Fruit fly (Drosophila melanogaster) whole organism, wandering third instar larva: ENCODE measurements around the gene Tengl1.

ENCODE experiments used
- Abd-B ChIP-seq: fragments of >200 bp; optimal IDR thresholded peaks from 2 replicates; lab custom pipeline; 2017; ENCODE audit warnings: missing biosample characterization, missing genetic modification characterization
- CG32264 ChIP-seq: fragments of 200-800 bp; sonication (Bioruptor generic); optimal IDR thresholded peaks from 2 replicates; lab custom pipeline; 2016; ENCODE audit warnings: missing biosample characterization, missing genetic modification characterization
- CG9705 ChIP-seq: fragments of 200-800 bp; sonication (Bioruptor generic); optimal IDR thresholded peaks from 2 replicates; lab custom pipeline; 2018; ENCODE audit warnings: missing biosample characterization, mild to moderate bottlenecking, missing genetic modification characterization
- CrebA ChIP-seq: fragments of 200-800 bp; sonication (Bioruptor generic); optimal IDR thresholded peaks from 2 replicates; lab custom pipeline; 2016; ENCODE audit warnings: missing biosample characterization, mild to moderate bottlenecking, missing genetic modification characterization, borderline replicate concordance
- Dfd ChIP-seq: fragments of >200 bp; optimal IDR thresholded peaks from 2 replicates; lab custom pipeline; 2017; ENCODE audit warnings: missing biosample characterization, missing genetic modification characterization
- Dif ChIP-seq: fragments of 200-275, 200-300 bp; sonication (Bioruptor generic); optimal IDR thresholded peaks from 2 replicates; lab custom pipeline; 2018; ENCODE audit warnings: missing biosample characterization, missing genetic modification characterization; ENCODE audit not compliant: partially characterized antibody
- GATAd ChIP-seq: sonication (Bioruptor generic); optimal IDR thresholded peaks from 2 replicates; lab custom pipeline; 2016; ENCODE audit warnings: missing biosample characterization, missing genetic modification characterization
- HLH106 ChIP-seq: fragments of 200-800 bp; optimal IDR thresholded peaks from 3 replicates; lab custom pipeline; 2019; ENCODE audit warnings: missing biosample characterization, mild to moderate bottlenecking, missing genetic modification characterization, moderate library complexity
- Hnf4 ChIP-seq: fragments of 200-800 bp; sonication (Bioruptor generic); optimal IDR thresholded peaks from 2 replicates; lab custom pipeline; 2016; ENCODE audit warnings: missing biosample characterization, mild to moderate bottlenecking, missing genetic modification characterization
- Hr78 ChIP-seq: fragments of >200 bp; optimal IDR thresholded peaks from 2 replicates; lab custom pipeline; 2017; ENCODE audit warnings: missing biosample characterization, missing genetic modification characterization
- Hr83 ChIP-seq: fragments of 200-300 bp; sonication (Bioruptor generic); optimal IDR thresholded peaks from 2 replicates; lab custom pipeline; 2016; ENCODE audit warnings: missing biosample characterization, mild to moderate bottlenecking, missing genetic modification characterization, moderate library complexity; ENCODE audit not compliant: poor library complexity, severe bottlenecking
- Jra ChIP-seq: sonication (Bioruptor generic); optimal IDR thresholded peaks from 2 replicates; lab custom pipeline; 2016; ENCODE audit warnings: missing biosample characterization, missing genetic modification characterization
- Mio ChIP-seq: sonication (Bioruptor generic); optimal IDR thresholded peaks from 2 replicates; lab custom pipeline; 2016; ENCODE audit warnings: missing biosample characterization, missing genetic modification characterization
- Myc ChIP-seq: fragments of >200 bp; optimal IDR thresholded peaks from 2 replicates; lab custom pipeline; 2017
- N ChIP-seq: fragments of >200 bp; optimal IDR thresholded peaks from 2 replicates; lab custom pipeline; 2018; ENCODE audit warnings: missing biosample characterization, missing external identifiers, missing genetic modification characterization
- OdsH ChIP-seq: fragments of 200-800 bp; sonication (Bioruptor generic); optimal IDR thresholded peaks from 2 replicates; lab custom pipeline; 2016; ENCODE audit warnings: missing biosample characterization, mild to moderate bottlenecking, missing genetic modification characterization
- Rel ChIP-seq, 2 experiments: fragments of 200-800 bp; sonication (Bioruptor generic) in 1 of 2; optimal IDR thresholded peaks; 2 replicates in 1 of 2; 3 replicates in 1 of 2; lab custom pipeline; 2016 to 2019; ENCODE audit warnings: mild to moderate bottlenecking in 2 of 2, missing biosample characterization in 2 of 2, missing genetic modification characterization in 2 of 2, moderate library complexity in 1 of 2
- Sp1 ChIP-seq: fragments of 200-800 bp; sonication (Bioruptor generic); optimal IDR thresholded peaks from 3 replicates; lab custom pipeline; 2019; ENCODE audit warnings: missing biosample characterization, mild to moderate bottlenecking, missing genetic modification characterization, moderate library complexity
- Vsx2 ChIP-seq: fragments of 200-300, 225-300 bp; sonication (Bioruptor generic); optimal IDR thresholded peaks from 2 replicates; lab custom pipeline; 2018; ENCODE audit warnings: missing biosample characterization, missing genetic modification characterization; ENCODE audit not compliant: partially characterized antibody
- br ChIP-seq: fragments of 200-800 bp; sonication (Bioruptor generic); optimal IDR thresholded peaks from 2 replicates; lab custom pipeline; 2016; ENCODE audit warnings: missing biosample characterization, missing genetic modification characterization
- brk ChIP-seq: fragments of 200-800 bp; sonication (Bioruptor generic); optimal IDR thresholded peaks from 2 replicates; lab custom pipeline; 2016; ENCODE audit warnings: missing biosample characterization, mild to moderate bottlenecking, missing genetic modification characterization
- dl ChIP-seq, 2 experiments: fragments of 175-275, 200-275 bp in 1 of 2; fragments of 200-275 bp in 1 of 2; sonication (Bioruptor generic); optimal IDR thresholded peaks; lab custom pipeline; 2018; ENCODE audit warnings: mild to moderate bottlenecking in 2 of 2, missing biosample characterization in 2 of 2, missing genetic modification characterization in 2 of 2, moderate library complexity in 2 of 2; ENCODE audit not compliant: partially characterized antibody in 2 of 2, insufficient read depth in 1 of 2
- dmrt93B ChIP-seq: fragments of 200-800 bp; sonication (Bioruptor generic); optimal IDR thresholded peaks from 2 replicates; lab custom pipeline; 2018; ENCODE audit warnings: missing biosample characterization, mild to moderate bottlenecking, missing genetic modification characterization
- dsf ChIP-seq: sonication (Bioruptor generic); optimal IDR thresholded peaks from 2 replicates; lab custom pipeline; 2016; ENCODE audit warnings: missing biosample characterization, missing genetic modification characterization, borderline replicate concordance
- ey ChIP-seq: fragments of 200-800 bp; sonication (Bioruptor generic); optimal IDR thresholded peaks from 2 replicates; lab custom pipeline; 2016; ENCODE audit warnings: missing biosample characterization, missing genetic modification characterization
- foxo ChIP-seq, 2 experiments: fragments of 200-800 bp; sonication (Bioruptor generic); optimal IDR thresholded peaks; 2 replicates in 1 of 2; 3 replicates in 1 of 2; lab custom pipeline; 2016 to 2017; ENCODE audit warnings: missing biosample characterization in 2 of 2, missing genetic modification characterization in 2 of 2
- fru ChIP-seq: fragments of 200-800 bp; sonication (Bioruptor generic); optimal IDR thresholded peaks from 3 replicates; lab custom pipeline; 2016; ENCODE audit warnings: missing biosample characterization, mild to moderate bottlenecking, missing genetic modification characterization
- h ChIP-seq: fragments of 200-800 bp; sonication (Bioruptor generic); optimal IDR thresholded peaks from 3 replicates; lab custom pipeline; 2016; ENCODE audit warnings: missing biosample characterization, mild to moderate bottlenecking, missing genetic modification characterization
- jim ChIP-seq: fragments of 175-275, 200-325 bp; sonication (Bioruptor generic); optimal IDR thresholded peaks from 2 replicates; lab custom pipeline; 2016; ENCODE audit warnings: missing biosample characterization, mild to moderate bottlenecking, missing genetic modification characterization
- lola ChIP-seq: fragments of >200 bp; optimal IDR thresholded peaks from 2 replicates; lab custom pipeline; 2017; ENCODE audit warnings: missing biosample characterization, missing genetic modification characterization
- pan ChIP-seq: fragments of >200 bp; optimal IDR thresholded peaks from 2 replicates; lab custom pipeline; 2017
- psq ChIP-seq: fragments of 200-800 bp; sonication (Bioruptor generic); optimal IDR thresholded peaks from 3 replicates; lab custom pipeline; 2017; ENCODE audit warnings: missing biosample characterization, mild to moderate bottlenecking, missing genetic modification characterization, moderate library complexity
- rgr ChIP-seq: fragments of 200-800 bp; sonication (Bioruptor generic); optimal IDR thresholded peaks from 3 replicates; lab custom pipeline; 2016; ENCODE audit warnings: missing biosample characterization, mild to moderate bottlenecking, missing genetic modification characterization
- sage ChIP-seq: fragments of 200-800 bp; sonication (Bioruptor generic); optimal IDR thresholded peaks from 2 replicates; lab custom pipeline; 2016; ENCODE audit warnings: missing biosample characterization, mild to moderate bottlenecking, missing genetic modification characterization
- sv ChIP-seq: fragments of 200-800 bp; sonication (Bioruptor generic); optimal IDR thresholded peaks from 3 replicates; lab custom pipeline; 2016; ENCODE audit warnings: missing biosample characterization, missing genetic modification characterization
- tai ChIP-seq: sonication (Bioruptor generic); optimal IDR thresholded peaks from 2 replicates; lab custom pipeline; 2016; ENCODE audit warnings: missing biosample characterization, missing genetic modification characterization
- usp ChIP-seq: fragments of >200 bp; optimal IDR thresholded peaks from 2 replicates; lab custom pipeline; 2017; ENCODE audit warnings: missing biosample characterization, missing genetic modification characterization
- woc ChIP-seq: sonication (Bioruptor generic); optimal IDR thresholded peaks from 2 replicates; lab custom pipeline; 2016; ENCODE audit warnings: missing biosample characterization, mild to moderate bottlenecking, missing genetic modification characterization

Tengl1 gene

dm6 chr2L:2198613-2199432, 41.6 kb downstream of the Tengl1 start:
- TF ChIP-seq N (GFP tag; lab: Kevin White, UChicago), result no peak
- TF ChIP-seq Rel (GFP tag; optimal IDR thresholded peaks at IDR 0.05; lab: Kevin White, UChicago), result peak; percentile 90
- peak; percentile 98 for TF ChIP-seq Rel (tag; optimal IDR thresholded peaks at IDR 0.05; lab: Kevin White, UChicago)
- peak; percentile 90 for TF ChIP-seq CrebA (GFP tag; lab: Kevin White, UChicago)
- TF ChIP-seq Dif (GFP tag; lab: Kevin White, UChicago), result peak; percentile 92
- TF ChIP-seq fru (GFP tag; lab: Kevin White, UChicago), result peak; percentile 98
- TF ChIP-seq br (GFP tag; lab: Kevin White, UChicago), result peak; percentile 97
- TF ChIP-seq Sp1, result peak; percentile 95
- TF ChIP-seq Dfd (GFP tag; lab: Kevin White, UChicago), result no peak
- TF ChIP-seq GATAd (GFP tag; lab: Kevin White, UChicago), result no peak
- peak; percentile 97 for TF ChIP-seq CG32264 (GFP tag; lab: Kevin White, UChicago)
- peak; percentile 94 for TF ChIP-seq woc (GFP tag; lab: Kevin White, UChicago)
- peak; percentile 98 for TF ChIP-seq h (GFP tag; lab: Kevin White, UChicago)
- TF ChIP-seq brk, result peak; percentile 90
- peak; percentile 97 for TF ChIP-seq OdsH (GFP tag; lab: Kevin White, UChicago)
- TF ChIP-seq tai (GFP tag; lab: Kevin White, UChicago), result peak; percentile 87
- TF ChIP-seq Jra (GFP tag; lab: Kevin White, UChicago), result peak; percentile 80
- TF ChIP-seq Hnf4 (GFP tag; lab: Kevin White, UChicago), result peak; percentile 95
- TF ChIP-seq Abd-B (GFP tag; lab: Kevin White, UChicago), result no peak
- TF ChIP-seq dsf, result peak; percentile 80
- peak; percentile 75 for TF ChIP-seq CG9705 (GFP tag; lab: Kevin White, UChicago)
- TF ChIP-seq pan (lab: Kevin White, UChicago), result no peak
- peak; percentile 79 for TF ChIP-seq Hr83 (GFP tag; lab: Kevin White, UChicago)
- TF ChIP-seq Vsx2 (GFP tag; lab: Kevin White, UChicago), result peak; percentile 93
- peak; percentile 98 for TF ChIP-seq ey (GFP tag; lab: Kevin White, UChicago)
- peak; percentile 87 to 98 for TF ChIP-seq foxo (GFP tag; optimal IDR thresholded peaks at IDR 0.05; lab: Kevin White, UChicago)
- TF ChIP-seq dl (GFP tag; optimal IDR thresholded peaks at IDR 0.05; lab: Kevin White, UChicago; ENCODE audit: insufficient read depth in 1 of 2, partially characterized antibody in 2 of 2), result peak; percentile 72 to 77
- no peak for TF ChIP-seq Hr78 (GFP tag; lab: Kevin White, UChicago)
- TF ChIP-seq Mio (GFP tag; lab: Kevin White, UChicago), result peak; percentile 78
- peak; percentile 3 for TF ChIP-seq Myc (lab: Kevin White, UChicago)
- no peak for TF ChIP-seq usp (GFP tag; lab: Kevin White, UChicago)
- TF ChIP-seq dmrt93B (GFP tag; lab: Kevin White, UChicago), result peak; percentile 95
- peak; percentile 93 for TF ChIP-seq psq (GFP tag; lab: Kevin White, UChicago)
- no peak for TF ChIP-seq lola (GFP tag; lab: Kevin White, UChicago)
- peak; percentile 97 for TF ChIP-seq rgr (GFP tag; lab: Kevin White, UChicago)
- TF ChIP-seq jim (GFP tag; lab: Kevin White, UChicago), result no peak
- TF ChIP-seq sage (GFP tag; lab: Kevin White, UChicago), result peak; percentile 96
- peak; percentile 95 for TF ChIP-seq HLH106
- TF ChIP-seq sv, result peak; percentile 65
- TF ChIP-seq, all 38 proteins: peak for 29

DNA sequence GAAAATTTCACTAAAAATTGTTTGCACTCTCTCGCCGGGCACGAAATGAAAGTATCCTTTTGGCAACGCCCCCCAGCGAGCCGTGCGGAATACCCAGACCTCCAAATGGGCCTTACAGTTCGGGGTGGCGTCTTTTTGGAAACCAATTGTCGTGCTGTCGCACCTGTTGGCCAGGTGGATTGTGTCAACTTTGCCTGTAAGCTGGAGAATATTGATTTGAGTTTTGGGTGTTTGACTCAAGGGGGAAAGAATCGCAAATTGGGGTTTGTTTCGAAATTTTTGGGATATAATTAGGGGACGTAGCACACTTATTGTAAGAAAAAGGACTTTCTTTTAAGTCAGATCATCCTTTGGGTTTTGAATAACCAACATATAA, 42.3 kb downstream of the Tengl1 start:
- TF ChIP-seq usp (GFP tag; lab: Kevin White, UChicago) (no peak), N (GFP tag; lab: Kevin White, UChicago) (no peak), Dif (GFP tag; lab: Kevin White, UChicago) (peak; percentile 27), foxo (GFP tag; optimal IDR thresholded peaks at IDR 0.05; lab: Kevin White, UChicago) (no peak), dl (GFP tag; optimal IDR thresholded peaks at IDR 0.05; lab: Kevin White, UChicago; ENCODE audit: insufficient read depth in 1 of 2, partially characterized antibody in 2 of 2) (peak in 1 of 2 experiments; percentile 23), tai (GFP tag; lab: Kevin White, UChicago) (no peak)
